Worm (Caenorhabditis elegans): ENCODE data around the gene mrpl-41.

- TF ChIP-seq alr-1 (tag; optimal IDR thresholded peaks at IDR 0.05) (no peak), nhr-21 (tag; optimal IDR thresholded peaks at IDR 0.05) (no peak), unc-62 (GFP tag; optimal IDR thresholded peaks at IDR 0.05) (no peak), lin-39 (tag; optimal IDR thresholded peaks at IDR 0.05) (no peak), sma-9 (GFP tag; optimal IDR thresholded peaks at IDR 0.05) (no peak), sma-9 (tag; optimal IDR thresholded peaks at IDR 0.05) (no peak), unc-39 (tag; optimal IDR thresholded peaks at IDR 0.05) (no peak), unc-55 (GFP tag; optimal IDR thresholded peaks at IDR 0.05) (no peak), ama-1 (optimal IDR thresholded peaks at IDR 0.05) (no peak), elt-3 (tag; optimal IDR thresholded peaks at IDR 0.05) (no peak), ceh-16 (tag; optimal IDR thresholded peaks at IDR 0.05) (no peak), C34F6.9 (tag; optimal IDR thresholded peaks at IDR 0.05) (no peak), R02D3.7 (tag; optimal IDR thresholded peaks at IDR 0.05) (no peak)
Measured at ce11 chrII:303927-304711, 15.4 kb downstream of the mrpl-41 start.
